Worm (Caenorhabditis elegans) whole organism, L4 larva: ENCODE results near the gene lelo-1.

Source experiments
- F26F4.8 ChIP-seq: fragments of 200-800 bp; sonication (Bioruptor generic); conservative IDR thresholded peaks from 2 replicates; pipeline ENCODE4 v1.3.6; 2022; ENCODE audit warnings: missing genetic modification characterization, missing compliant biosample characterization
- F37D6.2 ChIP-seq: sonication (generic microtip); optimal IDR thresholded peaks from 2 replicates; lab custom pipeline; 2016; ENCODE audit warnings: mild to moderate bottlenecking, missing genetic modification characterization, missing compliant biosample characterization
- F44E2.7 ChIP-seq: fragments of 200-800 bp; sonication (Bioruptor generic); IDR thresholded peaks from 2 replicates; pipeline ENCODE4 v2.1.2; 2022; ENCODE audit warnings: missing genetic modification characterization, missing compliant biosample characterization
- R02D3.7 ChIP-seq: fragments of 150-350 bp; sonication (generic microtip); optimal IDR thresholded peaks from 3 replicates; lab custom pipeline; 2014; ENCODE audit warnings: missing biosample characterization, missing genetic modification characterization
- T20F7.1 ChIP-seq: fragments of 200-800 bp; sonication (Bioruptor generic); optimal IDR thresholded peaks from 2 replicates; lab custom pipeline; 2018; ENCODE audit warnings: mild to moderate bottlenecking, missing genetic modification characterization, missing compliant biosample characterization
- Y5F2A.4 ChIP-seq: fragments of 200-800 bp; sonication (Bioruptor generic); optimal IDR thresholded peaks from 2 replicates; lab custom pipeline; 2018; ENCODE audit warnings: mild to moderate bottlenecking, missing genetic modification characterization, missing compliant biosample characterization
- Y75B8A.6 ChIP-seq: fragments of 200-800 bp; sonication (Bioruptor generic); IDR thresholded peaks from 2 replicates; pipeline ENCODE4 v1.3.6; 2022; ENCODE audit warnings: missing genetic modification reagents, missing genetic modification characterization, missing compliant biosample characterization
- ZK337.2 ChIP-seq: fragments of 200-800 bp; sonication (Bioruptor generic); IDR thresholded peaks from 2 replicates; pipeline ENCODE4 v1.3.6; 2022; ENCODE audit warnings: missing genetic modification reagents, missing genetic modification characterization, missing compliant biosample characterization
- aha-1 ChIP-seq: fragments of 150-350 bp; peaks from one replicate; lab custom pipeline; 2014; ENCODE audit warnings: missing biosample characterization, missing genetic modification characterization
- ama-1 ChIP-seq: fragments of 150-350 bp; optimal IDR thresholded peaks from 2 replicates; lab custom pipeline; 2014; ENCODE audit warnings: inconsistent platforms, mixed read lengths
- arid-1 ChIP-seq: fragments of 200-800 bp; sonication (Bioruptor generic); conservative IDR thresholded peaks from 2 replicates; pipeline ENCODE4 v1.3.6; 2022; ENCODE audit warnings: missing genetic modification reagents, missing genetic modification characterization, missing compliant biosample characterization
- attf-4 ChIP-seq: sonication (generic microtip); optimal IDR thresholded peaks from 3 replicates; lab custom pipeline; 2017; ENCODE audit warnings: missing biosample characterization, missing genetic modification characterization
- ceh-28 ChIP-seq: fragments of 150-350 bp; optimal IDR thresholded peaks from 2 replicates; lab custom pipeline; 2014; ENCODE audit warnings: missing biosample characterization, missing genetic modification reagents, missing genetic modification characterization
- ceh-62 ChIP-seq: sonication (generic microtip); optimal IDR thresholded peaks from 2 replicates; lab custom pipeline; 2017; ENCODE audit warnings: missing biosample characterization, missing genetic modification characterization
- ces-1 ChIP-seq: fragments of 150-350 bp; sonication (generic microtip); optimal IDR thresholded peaks from 4 replicates; lab custom pipeline; 2014; ENCODE audit warnings: missing biosample characterization, missing genetic modification reagents, missing genetic modification characterization
- cey-2 ChIP-seq: sonication (generic microtip); optimal IDR thresholded peaks from 3 replicates; lab custom pipeline; 2017; ENCODE audit warnings: missing genetic modification characterization, mild to moderate bottlenecking, missing compliant biosample characterization, antibody characterized with exemption, borderline replicate concordance; ENCODE audit not compliant: insufficient read depth
- daf-16 ChIP-seq, 3 experiments: sonication (generic microtip); optimal IDR thresholded peaks; 2 replicates each; lab custom pipeline; 2016 to 2017; ENCODE audit warnings: missing genetic modification characterization in 3 of 3, missing genetic modification reagents in 3 of 3, mild to moderate bottlenecking in 2 of 3, missing compliant biosample characterization in 2 of 3, missing biosample characterization in 1 of 3, moderate library complexity in 1 of 3
- dmd-9 ChIP-seq: fragments of 200-800 bp; sonication (Bioruptor generic); IDR thresholded peaks from 2 replicates; pipeline ENCODE4 v1.3.6; 2022; ENCODE audit warnings: missing genetic modification reagents, missing genetic modification characterization, missing compliant biosample characterization
- dpl-1 ChIP-seq: fragments of 150-350 bp; optimal IDR thresholded peaks from 2 replicates; lab custom pipeline; 2014; ENCODE audit warnings: missing biosample characterization, missing genetic modification reagents, missing genetic modification characterization
- dve-1 ChIP-seq: sonication (generic microtip); optimal IDR thresholded peaks from 2 replicates; lab custom pipeline; 2017; ENCODE audit warnings: antibody characterized with exemption, mild to moderate bottlenecking, missing genetic modification characterization, missing compliant biosample characterization; ENCODE audit not compliant: insufficient read depth
- egl-27 ChIP-seq: sonication (generic microtip); optimal IDR thresholded peaks from 3 replicates; lab custom pipeline; 2017; ENCODE audit warnings: missing biosample characterization, missing genetic modification reagents, missing genetic modification characterization
- fkh-10 ChIP-seq: fragments of 150-350 bp; optimal IDR thresholded peaks from 2 replicates; lab custom pipeline; 2014; ENCODE audit warnings: missing biosample characterization, missing genetic modification reagents, missing genetic modification characterization
- fos-1 ChIP-seq: fragments of 150-350 bp; optimal IDR thresholded peaks from 2 replicates; lab custom pipeline; 2014; ENCODE audit warnings: missing biosample characterization, missing genetic modification characterization
- gei-8 ChIP-seq: fragments of 200-800 bp; sonication (Bioruptor generic); optimal IDR thresholded peaks from 2 replicates; lab custom pipeline; 2018; ENCODE audit warnings: mild to moderate bottlenecking, missing genetic modification characterization, missing compliant biosample characterization
- hlh-11 ChIP-seq: fragments of 200-800 bp; sonication (Bioruptor generic); optimal IDR thresholded peaks from 2 replicates; lab custom pipeline; 2018; ENCODE audit warnings: mild to moderate bottlenecking, missing genetic modification characterization, missing compliant biosample characterization
- lin-1 ChIP-seq: fragments of 200-800 bp; sonication (Bioruptor generic); IDR thresholded peaks from 2 replicates; pipeline ENCODE4 v1.3.6; 2022; ENCODE audit warnings: missing genetic modification reagents, missing genetic modification characterization, missing compliant biosample characterization
- lin-13 ChIP-seq: fragments of 150-350 bp; optimal IDR thresholded peaks from 2 replicates; lab custom pipeline; 2014; ENCODE audit warnings: missing biosample characterization, missing genetic modification reagents, missing genetic modification characterization
- lin-38 ChIP-seq: fragments of 200-800 bp; sonication (Bioruptor generic); IDR thresholded peaks from 2 replicates; pipeline ENCODE4 v1.3.6; 2022; ENCODE audit warnings: missing genetic modification reagents, missing genetic modification characterization, missing compliant biosample characterization
- madf-9 ChIP-seq: fragments of 200-800 bp; sonication (Bioruptor generic); conservative IDR thresholded peaks from 2 replicates; pipeline ENCODE4 v1.3.6; 2022; ENCODE audit warnings: missing genetic modification reagents, missing genetic modification characterization, missing compliant biosample characterization
- mdl-1 ChIP-seq, 2 experiments: fragments of 150-350 bp in 1 of 2; sonication (generic microtip) in 1 of 2; optimal IDR thresholded peaks; 2 replicates each; lab custom pipeline; 2014 to 2017; ENCODE audit warnings: missing biosample characterization in 2 of 2, missing genetic modification characterization in 2 of 2
- mep-1 ChIP-seq: fragments of 150-350 bp; sonication (generic microtip); optimal IDR thresholded peaks from 3 replicates; lab custom pipeline; 2014; ENCODE audit warnings: missing biosample characterization, missing genetic modification characterization
- mxl-2 ChIP-seq: fragments of 200-800 bp; sonication (Bioruptor generic); conservative IDR thresholded peaks from 2 replicates; pipeline ENCODE4 v1.3.6; 2022; ENCODE audit warnings: missing genetic modification reagents, missing genetic modification characterization, missing compliant biosample characterization
- nhr-25 ChIP-seq: sonication (generic microtip); optimal IDR thresholded peaks from 2 replicates; lab custom pipeline; 2017; ENCODE audit warnings: missing genetic modification characterization, mild to moderate bottlenecking, missing compliant biosample characterization, antibody characterized with exemption, moderate library complexity, borderline replicate concordance; ENCODE audit not compliant: insufficient read depth
- nhr-41 ChIP-seq: fragments of 200-800 bp; sonication (Bioruptor generic); IDR thresholded peaks from 2 replicates; pipeline ENCODE4 v1.3.6; 2022; ENCODE audit warnings: missing genetic modification reagents, missing genetic modification characterization, missing compliant biosample characterization
- nhr-42 ChIP-seq: fragments of 200-800 bp; sonication (Bioruptor generic); IDR thresholded peaks from 2 replicates; pipeline ENCODE4 v1.3.6; 2022; ENCODE audit warnings: missing genetic modification characterization, missing compliant biosample characterization
- nhr-6 ChIP-seq: fragments of 150-350 bp; optimal IDR thresholded peaks from 2 replicates; lab custom pipeline; 2014; ENCODE audit warnings: missing biosample characterization, missing genetic modification characterization
- pqm-1 ChIP-seq: sonication (generic microtip); optimal IDR thresholded peaks from 2 replicates; lab custom pipeline; 2017; ENCODE audit warnings: missing biosample characterization, missing genetic modification characterization
- saeg-2 ChIP-seq: fragments of 200-800 bp; sonication (Bioruptor generic); IDR thresholded peaks from 2 replicates; pipeline ENCODE4 v1.3.6; 2022; ENCODE audit warnings: missing genetic modification reagents, missing genetic modification characterization, missing compliant biosample characterization
- sdz-12 ChIP-seq: fragments of 200-800 bp; sonication (Bioruptor generic); optimal IDR thresholded peaks from 2 replicates; lab custom pipeline; 2018; ENCODE audit warnings: mild to moderate bottlenecking, missing genetic modification characterization, missing compliant biosample characterization
- spr-3 ChIP-seq: fragments of 200-800 bp; sonication (Bioruptor generic); optimal IDR thresholded peaks from 2 replicates; lab custom pipeline; 2018; ENCODE audit warnings: mild to moderate bottlenecking, missing genetic modification characterization, missing compliant biosample characterization
- unc-39 ChIP-seq: sonication (generic microtip); optimal IDR thresholded peaks from 2 replicates; lab custom pipeline; 2017; ENCODE audit warnings: missing biosample characterization, missing genetic modification characterization
- unc-62 ChIP-seq, 3 experiments: fragments of 150-350 bp in 1 of 3; sonication (generic microtip); optimal IDR thresholded peaks in 2 of 3; peaks in 1 of 3; 1 replicate in 1 of 3; 2 replicates in 2 of 3; lab custom pipeline; 2014 to 2017; ENCODE audit warnings: missing biosample characterization in 3 of 3, missing genetic modification characterization in 3 of 3, missing genetic modification reagents in 3 of 3, missing genotype in 1 of 3
- vab-7 ChIP-seq: fragments of 200-800 bp; sonication (Bioruptor generic); IDR thresholded peaks from 2 replicates; pipeline ENCODE4 v1.3.6; 2022; ENCODE audit warnings: missing genetic modification reagents, missing genetic modification characterization, missing compliant biosample characterization
- zfp-3 ChIP-seq: fragments of 200-800 bp; sonication (Bioruptor generic); conservative IDR thresholded peaks from 2 replicates; pipeline ENCODE4 v1.3.6; 2022; ENCODE audit warnings: missing genetic modification reagents, missing genetic modification characterization, missing compliant biosample characterization
- zip-2 ChIP-seq: fragments of 150-350 bp; optimal IDR thresholded peaks from 2 replicates; lab custom pipeline; 2014; ENCODE audit warnings: missing biosample characterization, missing genetic modification characterization
- ztf-11 ChIP-seq: fragments of 150-350 bp; optimal IDR thresholded peaks from 2 replicates; lab custom pipeline; 2014; ENCODE audit warnings: missing biosample characterization, missing genetic modification characterization
- ztf-7 ChIP-seq: fragments of 150-350 bp; optimal IDR thresholded peaks from 2 replicates; lab custom pipeline; 2014; ENCODE audit warnings: missing biosample characterization, missing genetic modification characterization

lelo-1 gene

ce11 chrII:6248503-6248902, 2.3 kb downstream of the lelo-1 start (continued):
- TF ChIP-seq lin-38 (GFP tag; lab: Robert Waterston, UW) = peak; percentile 70
- no peak; the same call in 1 of the 2 replicates for TF ChIP-seq vab-7 (GFP tag; lab: Robert Waterston, UW)
- TF ChIP-seq zfp-3 (GFP tag; lab: Robert Waterston, UW) = peak; percentile 51; the same call in 1 of the 2 replicates
- TF ChIP-seq fos-1 (tag; lab: Kevin White, UChicago) = no peak
- peak; percentile 70 for TF ChIP-seq dve-1 (tag; lab: Kevin White, UChicago)
- TF ChIP-seq hlh-11 (tag; lab: Kevin White, UChicago) = peak; percentile 34
- TF ChIP-seq madf-9 = no peak
- TF ChIP-seq cey-2 (tag; lab: Kevin White, UChicago) = no peak
- no peak for TF ChIP-seq nhr-42 (GFP tag; lab: Robert Waterston, UW)
- peak; percentile 72 for TF ChIP-seq nhr-6 (tag; lab: Kevin White, UChicago)
- 0 out of 2 replicates have a peak, but pooled peaks have one; percentile 13 for TF ChIP-seq mxl-2
- no peak; the same call in 1 of the 2 replicates for TF ChIP-seq F26F4.8 (GFP tag; lab: Robert Waterston, UW)
- no peak for TF ChIP-seq F44E2.7 (GFP tag; lab: Robert Waterston, UW)
- TF ChIP-seq ztf-7 (tag; lab: Kevin White, UChicago) = no peak
- TF ChIP-seq fkh-10 (GFP tag; lab: Kevin White, UChicago) = no peak
- peak; percentile 67 for TF ChIP-seq Y5F2A.4 (GFP tag; lab: Kevin White, UChicago)
- 0 out of 2 replicates have a peak, but pooled peaks have one; percentile 16 for TF ChIP-seq nhr-41 (GFP tag; lab: Robert Waterston, UW)
- peak; percentile 51 for TF ChIP-seq mep-1 (tag; lab: Kevin White, UChicago)
- TF ChIP-seq sdz-12 (GFP tag; lab: Kevin White, UChicago) = no peak
- no peak for TF ChIP-seq gei-8 (GFP tag; lab: Kevin White, UChicago)
- no peak for TF ChIP-seq mdl-1 (tag; optimal IDR thresholded peaks at IDR 0.05; lab: Kevin White, UChicago)
- TF ChIP-seq F37D6.2 (tag; lab: Kevin White, UChicago) = no peak
- no peak for TF ChIP-seq T20F7.1 (GFP tag; lab: Kevin White, UChicago)
- TF ChIP-seq unc-62 (GFP tag; optimal IDR thresholded peaks at IDR 0.05 in 1 of 2; lab: Kevin White, UChicago) = no peak
- no peak for TF ChIP-seq unc-62 (tag; optimal IDR thresholded peaks at IDR 0.05; lab: Kevin White, UChicago)
- TF ChIP-seq aha-1 (tag; lab: Kevin White, UChicago) = peak; percentile 59
- TF ChIP-seq Y75B8A.6 (GFP tag; lab: Robert Waterston, UW) = no peak

- TF ChIP-seq egl-27 (tag; lab: Kevin White, UChicago) (no peak), ama-1 (lab: Kevin White, UChicago) (peak; percentile 60), vab-7 (GFP tag; lab: Robert Waterston, UW) (0 out of 2 replicates have a peak, but pooled peaks have one; percentile 33), daf-16 (GFP tag; optimal IDR thresholded peaks at IDR 0.05; lab: Kevin White, UChicago) (no peak), daf-16 (tag; optimal IDR thresholded peaks at IDR 0.05; lab: Kevin White, UChicago) (peak; percentile 83), F37D6.2 (tag; lab: Kevin White, UChicago) (no peak), nhr-25 (tag; lab: Kevin White, UChicago) (peak; percentile 54), ZK337.2 (GFP tag; lab: Robert Waterston, UW) (no peak), dpl-1 (GFP tag; lab: Kevin White, UChicago) (peak; percentile 94), R02D3.7 (tag; lab: Kevin White, UChicago) (no peak), mep-1 (tag; lab: Kevin White, UChicago) (peak; percentile 76), zip-2 (tag; lab: Kevin White, UChicago) (no peak), ztf-11 (tag; lab: Kevin White, UChicago) (no peak), ces-1 (GFP tag; lab: Kevin White, UChicago) (no peak), pqm-1 (tag; lab: Kevin White, UChicago) (no peak), lin-13 (GFP tag; lab: Kevin White, UChicago) (peak; percentile 63), ceh-28 (tag; lab: Kevin White, UChicago) (no peak), T20F7.1 (GFP tag; lab: Kevin White, UChicago) (peak; percentile 67), attf-4 (tag; lab: Kevin White, UChicago) (no peak), spr-3 (GFP tag; lab: Kevin White, UChicago) (no peak), zfp-3 (GFP tag; lab: Robert Waterston, UW) (no peak), lin-1 (no peak), arid-1 (GFP tag; lab: Robert Waterston, UW) (no peak; the same call in 1 of the 2 replicates), unc-39 (tag; lab: Kevin White, UChicago) (no peak), ceh-62 (tag; lab: Kevin White, UChicago) (no peak), dmd-9 (GFP tag; lab: Robert Waterston, UW) (no peak), saeg-2 (GFP tag; lab: Robert Waterston, UW) (no peak), madf-9 (no peak)
Observed at ce11 chrII:6250782-6251461, 4.8 kb downstream of the lelo-1 start, which contains the start of gene phb-2. Gene phb-2, plus strand, starts transcription at chrII:6251411.
